Fruit fly (Drosophila melanogaster) whole organism, embryonic: ENCODE measurements around the gene rt.

Source experiments
- B-H2 ChIP-seq: fragments of 200-800 bp; sonication (Bioruptor generic); optimal IDR thresholded peaks from 2 replicates; lab custom pipeline; 2018; ENCODE audit warnings: missing biosample characterization, mild to moderate bottlenecking, missing genetic modification characterization
- BtbVII ChIP-seq: fragments of 200-800 bp; sonication (Bioruptor generic); optimal IDR thresholded peaks from 3 replicates; lab custom pipeline; 2017; ENCODE audit warnings: missing biosample characterization, mild to moderate bottlenecking, missing genetic modification characterization
- CG10979 ChIP-seq: fragments of 200-800 bp; sonication (Bioruptor generic); optimal IDR thresholded peaks from 2 replicates; lab custom pipeline; 2018; ENCODE audit warnings: missing biosample characterization, mild to moderate bottlenecking, missing genetic modification characterization, moderate library complexity
- CG11247 ChIP-seq: fragments of 200-800 bp; sonication (Bioruptor generic); IDR thresholded peaks from 2 replicates; pipeline ENCODE4 v1.3.6; 2022; ENCODE audit warnings: missing biosample characterization, missing genetic modification characterization
- CG12299 ChIP-seq: fragments of 200-800 bp; sonication (Bioruptor generic); optimal IDR thresholded peaks from 2 replicates; lab custom pipeline; 2018; ENCODE audit warnings: missing biosample characterization, mild to moderate bottlenecking, missing genetic modification characterization
- CG13775 ChIP-seq: fragments of 200-800 bp; sonication (Bioruptor generic); optimal IDR thresholded peaks from 3 replicates; lab custom pipeline; 2017; ENCODE audit warnings: missing biosample characterization, mild to moderate bottlenecking, missing genetic modification characterization
- CG14860 ChIP-seq: fragments of 200-800 bp; sonication (Bioruptor generic); IDR thresholded peaks from 3 replicates; pipeline ENCODE4 v1.3.6; 2022; ENCODE audit warnings: missing biosample characterization, missing genetic modification characterization; ENCODE audit not compliant: partially characterized antibody
- CG16813 ChIP-seq: fragments of 200-800 bp; sonication (Bioruptor generic); IDR thresholded peaks from 3 replicates; pipeline ENCODE4 v1.3.6; 2022; ENCODE audit warnings: missing biosample characterization, missing genetic modification characterization; ENCODE audit not compliant: partially characterized antibody
- CG2129 ChIP-seq: fragments of 200-800 bp; sonication (Bioruptor generic); IDR thresholded peaks from 2 replicates; pipeline ENCODE4 v1.3.6; 2022; ENCODE audit warnings: missing biosample characterization, missing genetic modification characterization; ENCODE audit not compliant: partially characterized antibody
- CG3065 ChIP-seq: fragments of 200-800 bp; sonication (Bioruptor generic); optimal IDR thresholded peaks from 2 replicates; lab custom pipeline; 2016; ENCODE audit warnings: missing biosample characterization, missing genetic modification characterization
- CG31388 ChIP-seq: fragments of 200-800 bp; sonication (Bioruptor generic); optimal IDR thresholded peaks from 2 replicates; lab custom pipeline; 2016; ENCODE audit warnings: missing biosample characterization, missing genetic modification characterization
- CG3407 ChIP-seq: fragments of 200-800 bp; sonication (Bioruptor generic); optimal IDR thresholded peaks from 2 replicates; lab custom pipeline; 2018; ENCODE audit warnings: missing biosample characterization, mild to moderate bottlenecking, missing genetic modification characterization
- CG34224 ChIP-seq: fragments of 200-800 bp; sonication (Bioruptor generic); IDR thresholded peaks from 3 replicates; pipeline ENCODE4 v1.3.6; 2022; ENCODE audit warnings: missing biosample characterization, missing genetic modification characterization; ENCODE audit not compliant: partially characterized antibody
- CG43689 ChIP-seq: fragments of 200-800 bp; sonication (Bioruptor generic); IDR thresholded peaks from 2 replicates; pipeline ENCODE4 v1.3.6; 2022; ENCODE audit warnings: missing biosample characterization, missing genetic modification characterization
- CG6272 ChIP-seq: fragments of 200-800 bp; sonication (Bioruptor generic); IDR thresholded peaks from 2 replicates; pipeline ENCODE4 v1.3.6; 2022; ENCODE audit warnings: missing biosample characterization, missing genetic modification characterization
- CG6791 ChIP-seq: fragments of 200-800 bp; sonication (Bioruptor generic); IDR thresholded peaks from 3 replicates; pipeline ENCODE4 v1.3.6; 2022; ENCODE audit warnings: missing biosample characterization, missing genetic modification characterization; ENCODE audit not compliant: partially characterized antibody
- CG9215 ChIP-seq: fragments of 200-800 bp; sonication (Bioruptor generic); IDR thresholded peaks from 2 replicates; pipeline ENCODE4 v1.3.6; 2022; ENCODE audit warnings: missing biosample characterization, missing genetic modification characterization
- CG9609 ChIP-seq: fragments of 200-800 bp; sonication (Bioruptor generic); optimal IDR thresholded peaks from 3 replicates; lab custom pipeline; 2016; ENCODE audit warnings: missing biosample characterization, missing genetic modification characterization
- Camta ChIP-seq: fragments of 200-800 bp; sonication (Bioruptor generic); optimal IDR thresholded peaks from 2 replicates; lab custom pipeline; 2016; ENCODE audit warnings: missing biosample characterization, missing genetic modification characterization
- Chrac-16 ChIP-seq: fragments of 200-800 bp; sonication (Bioruptor generic); optimal IDR thresholded peaks from 3 replicates; lab custom pipeline; 2016; ENCODE audit warnings: missing biosample characterization, missing genetic modification characterization
- Doc2 ChIP-seq: fragments of 200-800 bp; sonication (Bioruptor generic); IDR thresholded peaks from 2 replicates; pipeline ENCODE4 v1.3.6; 2022; ENCODE audit warnings: missing biosample characterization, missing genetic modification characterization
- Gsc ChIP-seq: fragments of 200-800 bp; sonication (Bioruptor generic); IDR thresholded peaks from 2 replicates; pipeline ENCODE4 v1.3.6; 2022; ENCODE audit warnings: missing biosample characterization, missing genetic modification characterization
- HmgD ChIP-seq: fragments of 200-800 bp; sonication (Bioruptor generic); optimal IDR thresholded peaks from 3 replicates; lab custom pipeline; 2016; ENCODE audit warnings: missing biosample characterization, missing genetic modification characterization
- Hmr ChIP-seq: fragments of 200-800 bp; sonication (Bioruptor generic); optimal IDR thresholded peaks from 3 replicates; lab custom pipeline; 2017; ENCODE audit warnings: mild to moderate bottlenecking, missing biosample characterization, missing genetic modification reagents, missing genetic modification characterization
- Hr39 ChIP-seq: fragments of >200 bp; optimal IDR thresholded peaks from 2 replicates; lab custom pipeline; 2017
- Hr78 ChIP-seq, 2 experiments: fragments of 200-800 bp in 1 of 2; fragments of >200 bp in 1 of 2; sonication (Bioruptor generic) in 1 of 2; optimal IDR thresholded peaks; 2 replicates each; lab custom pipeline; 2017 to 2019; ENCODE audit warnings: missing biosample characterization in 2 of 2, missing genetic modification characterization in 2 of 2, mild to moderate bottlenecking in 1 of 2, moderate library complexity in 1 of 2
- NC2β ChIP-seq: fragments of 200-800 bp; sonication (Bioruptor generic); optimal IDR thresholded peaks from 2 replicates; lab custom pipeline; 2016; ENCODE audit warnings: missing biosample characterization, missing genetic modification characterization
- Scr ChIP-seq: fragments of 200-800 bp; sonication (Bioruptor generic); IDR thresholded peaks from 2 replicates; pipeline ENCODE4 v1.3.6; 2022; ENCODE audit warnings: missing biosample characterization, missing genetic modification characterization; ENCODE audit not compliant: partially characterized antibody
- Sox102F ChIP-seq: fragments of 200-800 bp; sonication (Bioruptor generic); optimal IDR thresholded peaks from 2 replicates; lab custom pipeline; 2018; ENCODE audit warnings: missing biosample characterization, mild to moderate bottlenecking, missing genetic modification characterization, moderate library complexity
- amos ChIP-seq: fragments of 200-800 bp; sonication (Bioruptor generic); IDR thresholded peaks from 2 replicates; pipeline ENCODE4 v1.3.6; 2022; ENCODE audit warnings: missing biosample characterization, missing genetic modification characterization; ENCODE audit not compliant: partially characterized antibody
- ap ChIP-seq: fragments of 200-800 bp; sonication (Bioruptor generic); IDR thresholded peaks from 2 replicates; pipeline ENCODE4 v1.3.6; 2022; ENCODE audit warnings: missing biosample characterization, missing genetic modification characterization
- ci ChIP-seq: fragments of 200-800 bp; sonication (Bioruptor generic); IDR thresholded peaks from 3 replicates; pipeline ENCODE4 v1.3.6; 2022; ENCODE audit warnings: missing biosample characterization, missing genetic modification characterization
- disco-r ChIP-seq: fragments of 200-800 bp; sonication (Bioruptor generic); optimal IDR thresholded peaks from 2 replicates; lab custom pipeline; 2016; ENCODE audit warnings: missing biosample characterization, missing genetic modification characterization
- exex ChIP-seq: fragments of 200-800 bp; sonication (Bioruptor generic); optimal IDR thresholded peaks from 4 replicates; lab custom pipeline; 2018; ENCODE audit warnings: missing biosample characterization, mild to moderate bottlenecking, missing genetic modification characterization, moderate library complexity
- fd64A ChIP-seq: fragments of 200-800 bp; sonication (Bioruptor generic); optimal IDR thresholded peaks from 3 replicates; lab custom pipeline; 2018; ENCODE audit warnings: missing biosample characterization, mild to moderate bottlenecking, missing genetic modification characterization
- jing ChIP-seq: fragments of 200-800 bp; sonication (Bioruptor generic); optimal IDR thresholded peaks from 2 replicates; lab custom pipeline; 2018; ENCODE audit warnings: missing biosample characterization, mild to moderate bottlenecking, missing genetic modification characterization
- ken ChIP-seq: fragments of 200-800 bp; sonication (Bioruptor generic); IDR thresholded peaks from 3 replicates; pipeline ENCODE4 v1.3.6; 2022; ENCODE audit warnings: missing biosample characterization, missing genetic modification characterization
- knrl ChIP-seq: fragments of 200-800 bp; sonication (Bioruptor generic); IDR thresholded peaks from 3 replicates; pipeline ENCODE4 v1.3.6; 2022; ENCODE audit warnings: missing biosample characterization, missing genetic modification characterization; ENCODE audit not compliant: partially characterized antibody
- mam ChIP-seq: fragments of 200-800 bp; sonication (Bioruptor generic); optimal IDR thresholded peaks from 3 replicates; lab custom pipeline; 2016; ENCODE audit warnings: missing biosample characterization, missing genetic modification characterization
- nau ChIP-seq: fragments of 200-800 bp; sonication (Bioruptor generic); optimal IDR thresholded peaks from 3 replicates; lab custom pipeline; 2017; ENCODE audit warnings: missing biosample characterization, mild to moderate bottlenecking, missing genetic modification characterization, missing genetic modification reagents
- pros ChIP-seq: fragments of 200-800 bp; sonication (Bioruptor generic); optimal IDR thresholded peaks from 3 replicates; lab custom pipeline; 2019; ENCODE audit warnings: missing biosample characterization, mild to moderate bottlenecking, missing genetic modification characterization, moderate library complexity
- psq ChIP-seq: fragments of 200-800 bp; sonication (Bioruptor generic); optimal IDR thresholded peaks from 2 replicates; lab custom pipeline; 2017; ENCODE audit warnings: missing biosample characterization, missing genetic modification characterization
- pzg ChIP-seq: fragments of 200-800 bp; sonication (Bioruptor generic); optimal IDR thresholded peaks from 3 replicates; lab custom pipeline; 2018; ENCODE audit warnings: missing biosample characterization, mild to moderate bottlenecking, missing genetic modification characterization, moderate library complexity
- rib ChIP-seq: fragments of 200-800 bp; sonication (Bioruptor generic); IDR thresholded peaks from 2 replicates; pipeline ENCODE4 v1.3.6; 2022; ENCODE audit warnings: missing biosample characterization, missing genetic modification characterization
- ro ChIP-seq: fragments of 200-800 bp; sonication (Bioruptor generic); IDR thresholded peaks from 2 replicates; pipeline ENCODE4 v1.3.6; 2022; ENCODE audit warnings: missing biosample characterization, missing genetic modification characterization
- sens-2 ChIP-seq: fragments of 200-800 bp; sonication (Bioruptor generic); IDR thresholded peaks from 2 replicates; pipeline ENCODE4 v1.3.6; 2022; ENCODE audit warnings: missing biosample characterization, missing genetic modification characterization
- vvl ChIP-seq: fragments of 200-800 bp; sonication (Bioruptor generic); IDR thresholded peaks from 2 replicates; pipeline ENCODE4 v1.3.6; 2022; ENCODE audit warnings: missing biosample characterization, missing genetic modification characterization
- zen2 ChIP-seq: fragments of 200-800 bp; sonication (Bioruptor generic); IDR thresholded peaks from 3 replicates; pipeline ENCODE4 v1.3.6; 2022; ENCODE audit warnings: missing biosample characterization, missing genetic modification characterization; ENCODE audit not compliant: partially characterized antibody

The rt gene

DNA sequence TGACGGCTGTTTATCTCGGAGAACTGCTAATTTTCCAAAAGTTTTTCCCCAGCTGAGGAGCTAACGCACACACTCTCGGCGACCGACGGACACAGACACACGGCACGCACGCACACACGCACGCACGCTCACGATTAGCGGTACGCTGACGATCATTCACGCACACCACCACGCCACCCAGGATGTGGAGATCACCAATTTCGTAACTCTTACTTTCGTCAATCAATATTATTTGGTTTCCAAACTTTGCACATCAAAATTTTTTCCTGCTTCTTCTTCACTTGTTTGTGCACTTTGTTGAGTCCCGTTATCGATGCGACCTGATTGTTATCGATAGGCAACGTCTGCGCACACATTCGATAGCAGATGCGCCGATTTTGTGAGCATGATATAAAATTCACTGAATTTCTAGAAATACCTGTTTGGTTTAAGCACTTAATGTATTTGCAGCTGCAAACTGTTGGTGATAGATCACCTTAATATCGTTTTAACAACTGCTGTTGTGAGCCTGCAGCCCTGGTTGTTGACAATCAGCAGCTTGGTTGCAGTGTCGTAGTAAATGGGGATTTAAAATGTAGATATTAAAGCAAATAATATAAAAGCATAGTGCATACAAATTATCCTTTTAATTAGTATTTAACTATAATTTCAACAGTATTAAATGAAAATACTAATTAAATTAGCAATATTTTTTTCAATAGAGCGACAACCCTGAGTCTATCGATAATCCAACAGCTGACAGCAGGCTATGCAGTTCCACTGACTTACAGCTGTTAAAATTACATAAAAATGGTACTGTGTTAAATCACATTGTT lies 25.4 kb downstream of the rt start, which contains the start of the genes CG7394 and Mob2 (continued):
- TF ChIP-seq ken (GFP tag; lab: Robert Waterston, UW), result peak; percentile 93
- peak; percentile 12 for TF ChIP-seq HmgD (GFP tag; lab: Kevin White, UChicago)
- TF ChIP-seq Camta (GFP tag; lab: Kevin White, UChicago), result peak; percentile 81
- TF ChIP-seq Hr39 (lab: Kevin White, UChicago), result peak; percentile 94
- peak; percentile 75 for TF ChIP-seq jing (GFP tag; lab: Kevin White, UChicago)
- peak; percentile 75 for TF ChIP-seq CG3065 (GFP tag; lab: Kevin White, UChicago)
- peak; percentile 86 for TF ChIP-seq CG9215 (GFP tag; lab: Robert Waterston, UW)
- TF ChIP-seq Doc2 (GFP tag; lab: Robert Waterston, UW), result no peak
- peak in 1 of 2 experiments; percentile 40 for TF ChIP-seq Hr78 (GFP tag; optimal IDR thresholded peaks at IDR 0.05; lab: Kevin White, UChicago)
- TF ChIP-seq nau (GFP tag; lab: Kevin White, UChicago), result peak; percentile 63
- peak; percentile 64 for TF ChIP-seq BtbVII (GFP tag; lab: Kevin White, UChicago)
- TF ChIP-seq disco-r (GFP tag; lab: Kevin White, UChicago), result peak; percentile 20
- peak; percentile 87 for TF ChIP-seq rib (GFP tag; lab: Robert Waterston, UW)
- TF ChIP-seq Hmr, result peak; percentile 88
- TF ChIP-seq psq (GFP tag; lab: Kevin White, UChicago), result peak; percentile 64
- peak; percentile 85 for TF ChIP-seq CG10979 (tag; lab: Kevin White, UChicago)
- TF ChIP-seq amos (GFP tag; lab: Robert Waterston, UW), result peak; percentile 80; the same call in 1 of the 2 replicates
- peak; percentile 85 for TF ChIP-seq pzg (GFP tag; lab: Kevin White, UChicago)
- TF ChIP-seq CG2129 (GFP tag; lab: Robert Waterston, UW), result peak; percentile 69
- peak; percentile 86 for TF ChIP-seq CG6791 (GFP tag; lab: Robert Waterston, UW)
- TF ChIP-seq mam (GFP tag; lab: Kevin White, UChicago), result peak; percentile 89
- peak; percentile 84 for TF ChIP-seq CG12299
- peak; percentile 75 for TF ChIP-seq CG9609
- TF ChIP-seq Chrac-16 (GFP tag; lab: Kevin White, UChicago), result peak; percentile 90
- TF ChIP-seq ap (GFP tag; lab: Robert Waterston, UW), result peak; percentile 88
- peak; percentile 68 for TF ChIP-seq exex (tag; lab: Kevin White, UChicago)
- peak; percentile 94 for TF ChIP-seq CG13775 (GFP tag; lab: Kevin White, UChicago)
- peak; percentile 96 for TF ChIP-seq Sox102F
- peak; percentile 62 for TF ChIP-seq CG3407 (GFP tag; lab: Kevin White, UChicago)
- TF ChIP-seq Scr, result peak; percentile 86
- TF ChIP-seq Gsc (GFP tag; lab: Robert Waterston, UW), result no peak; the same call in 1 of the 2 replicates
- TF ChIP-seq vvl (GFP tag; lab: Robert Waterston, UW), result peak; percentile 94
- TF ChIP-seq knrl, result peak; percentile 81
- peak; percentile 83 for TF ChIP-seq CG14860 (GFP tag; lab: Robert Waterston, UW)
- TF ChIP-seq CG31388 (GFP tag; lab: Kevin White, UChicago), result peak; percentile 82
- no peak for TF ChIP-seq pros (GFP tag; lab: Kevin White, UChicago)
- TF ChIP-seq CG11247, result peak; percentile 92
- peak; percentile 53; the same call in 1 of the 2 replicates for TF ChIP-seq CG43689 (GFP tag; lab: Robert Waterston, UW)
- peak; percentile 46 for TF ChIP-seq fd64A (GFP tag; lab: Kevin White, UChicago)
- TF ChIP-seq CG6272, result peak; percentile 84
- TF ChIP-seq CG34224 (GFP tag; lab: Robert Waterston, UW), result peak; percentile 87
- no peak; the same call in 2 of the 3 replicates for TF ChIP-seq zen2
- peak; percentile 84 for TF ChIP-seq NC2β
- peak; percentile 86 for TF ChIP-seq B-H2 (GFP tag; lab: Kevin White, UChicago)
- peak; percentile 88 for TF ChIP-seq ci (GFP tag; lab: Robert Waterston, UW)
- peak; percentile 45; the same call in 1 of the 2 replicates for TF ChIP-seq ro (GFP tag; lab: Robert Waterston, UW)
- TF ChIP-seq sens-2, result peak; percentile 86
- TF ChIP-seq CG16813 (GFP tag; lab: Robert Waterston, UW), result peak; percentile 89
